Worm (Caenorhabditis elegans): ENCODE data around the gene clec-233.

ce11 chrV:16224027-16224426, 9.7 kb upstream of the clec-233 start, which contains the start of gene stdh-2:
- TF ChIP-seq ref-1 (GFP tag; conservative IDR thresholded peaks at IDR 0.05) (no peak), cog-1 (tag; optimal IDR thresholded peaks at IDR 0.05) (no peak), ztf-29 (GFP tag; IDR thresholded peaks at IDR 0.05) (no peak), flt-1 (GFP tag; IDR thresholded peaks at IDR 0.05) (no peak), tab-1 (GFP tag; IDR thresholded peaks at IDR 0.05) (no peak), med-1 (GFP tag; optimal IDR thresholded peaks at IDR 0.05; ENCODE audit: insufficient read depth) (no peak), klf-2 (GFP tag; conservative IDR thresholded peaks at IDR 0.05) (no peak), ztf-23 (GFP tag; IDR thresholded peaks at IDR 0.05) (no peak)
